Worm (Caenorhabditis elegans) whole organism, late embryonic: ENCODE data around the gene F47G9.4.
"Not testable (repeated sequence)": the region's sequence is repeated elsewhere in the genome, so short reads cannot be mapped to it uniquely, and the experiment has no call there.

Source experiments
- F13H6.1 ChIP-seq: sonication (generic microtip); optimal IDR thresholded peaks from 2 replicates; lab custom pipeline; 2016; ENCODE audit warnings: missing genetic modification characterization, missing compliant biosample characterization
- K09A11.1 ChIP-seq: sonication (generic microtip); optimal IDR thresholded peaks from 2 replicates; lab custom pipeline; 2017; ENCODE audit warnings: antibody characterized with exemption, mild to moderate bottlenecking, missing genetic modification characterization, missing compliant biosample characterization; ENCODE audit not compliant: insufficient read depth
- T23F11.4 ChIP-seq: fragments of 200-800 bp; sonication (Bioruptor generic); optimal IDR thresholded peaks from 2 replicates; lab custom pipeline; 2018; ENCODE audit warnings: mild to moderate bottlenecking, missing genetic modification characterization, missing compliant biosample characterization
- ceh-14 ChIP-seq: sonication (generic microtip); optimal IDR thresholded peaks from 2 replicates; lab custom pipeline; 2016; ENCODE audit warnings: missing genotype, missing genetic modification characterization, missing compliant biosample characterization
- ceh-18 ChIP-seq: sonication (generic microtip); optimal IDR thresholded peaks from 2 replicates; lab custom pipeline; 2016; ENCODE audit warnings: missing genetic modification characterization, missing compliant biosample characterization
- ceh-19 ChIP-seq: fragments of 200-800 bp; sonication (Bioruptor generic); optimal IDR thresholded peaks from 2 replicates; lab custom pipeline; 2018; ENCODE audit warnings: mild to moderate bottlenecking, missing genetic modification characterization, missing compliant biosample characterization
- ceh-22 ChIP-seq: sonication (generic microtip); optimal IDR thresholded peaks from 2 replicates; lab custom pipeline; 2017; ENCODE audit warnings: missing biosample characterization, missing genetic modification characterization
- ceh-30 ChIP-seq: fragments of 150-350 bp; optimal IDR thresholded peaks from 2 replicates; lab custom pipeline; 2014; ENCODE audit warnings: missing biosample characterization, missing genetic modification characterization
- ceh-48 ChIP-seq: sonication (generic microtip); optimal IDR thresholded peaks from 2 replicates; lab custom pipeline; 2016; ENCODE audit warnings: missing genetic modification characterization, inconsistent platforms, missing compliant biosample characterization
- ceh-6 ChIP-seq: fragments of 200-800 bp; sonication (Bioruptor generic); optimal IDR thresholded peaks from 2 replicates; lab custom pipeline; 2018; ENCODE audit warnings: mild to moderate bottlenecking, missing genetic modification characterization, missing compliant biosample characterization
- ceh-9 ChIP-seq: sonication (generic microtip); optimal IDR thresholded peaks from 2 replicates; lab custom pipeline; 2016; ENCODE audit warnings: mild to moderate bottlenecking, missing genetic modification characterization, inconsistent platforms, missing compliant biosample characterization
- dmd-4 ChIP-seq: sonication (generic microtip); optimal IDR thresholded peaks from 2 replicates; lab custom pipeline; 2016; ENCODE audit warnings: borderline replicate concordance, missing genetic modification characterization, missing compliant biosample characterization
- elt-2 ChIP-seq: sonication (generic microtip); optimal IDR thresholded peaks from 2 replicates; lab custom pipeline; 2016; ENCODE audit warnings: missing genetic modification reagents, missing genetic modification characterization, missing compliant biosample characterization
- elt-4 ChIP-seq: sonication (generic microtip); optimal IDR thresholded peaks from 2 replicates; lab custom pipeline; 2016; ENCODE audit warnings: missing genetic modification characterization, missing compliant biosample characterization
- fkh-10 ChIP-seq: fragments of 150-350 bp; optimal IDR thresholded peaks from 2 replicates; lab custom pipeline; 2014; ENCODE audit warnings: missing biosample characterization, missing genetic modification reagents, missing genetic modification characterization
- fkh-6 ChIP-seq: sonication (generic microtip); optimal IDR thresholded peaks from 2 replicates; lab custom pipeline; 2016; ENCODE audit warnings: missing genetic modification characterization, missing compliant biosample characterization
- gmeb-2 ChIP-seq: sonication (generic microtip); optimal IDR thresholded peaks from 2 replicates; lab custom pipeline; 2016; ENCODE audit warnings: missing genetic modification characterization, inconsistent platforms, missing compliant biosample characterization
- hlh-15 ChIP-seq: sonication (generic microtip); optimal IDR thresholded peaks from 2 replicates; lab custom pipeline; 2016; ENCODE audit warnings: missing genetic modification characterization, missing compliant biosample characterization
- hlh-30 ChIP-seq: sonication (generic microtip); optimal IDR thresholded peaks from 2 replicates; lab custom pipeline; 2017; ENCODE audit warnings: antibody characterized with exemption, missing genetic modification characterization, missing compliant biosample characterization; ENCODE audit not compliant: insufficient read depth
- hlh-8 ChIP-seq: sonication (generic microtip); optimal IDR thresholded peaks from 2 replicates; lab custom pipeline; 2016; ENCODE audit warnings: missing genotype, missing genetic modification characterization, missing compliant biosample characterization
- madf-2 ChIP-seq: sonication (generic microtip); optimal IDR thresholded peaks from 2 replicates; lab custom pipeline; 2017; ENCODE audit warnings: missing genetic modification characterization, missing compliant biosample characterization
- nfya-1 ChIP-seq: sonication (generic microtip); optimal IDR thresholded peaks from 2 replicates; lab custom pipeline; 2017; ENCODE audit warnings: missing genetic modification characterization, mild to moderate bottlenecking, missing compliant biosample characterization, antibody characterized with exemption, moderate library complexity
- pag-3 ChIP-seq: sonication (generic microtip); optimal IDR thresholded peaks from 2 replicates; lab custom pipeline; 2016; ENCODE audit warnings: missing compliant biosample characterization, missing genetic modification characterization, borderline replicate concordance
- pat-9 ChIP-seq: fragments of 200-800 bp; sonication (Bioruptor generic); optimal IDR thresholded peaks from 2 replicates; lab custom pipeline; 2018; ENCODE audit warnings: mild to moderate bottlenecking, missing genetic modification characterization, moderate library complexity, missing compliant biosample characterization
- pha-2 ChIP-seq: sonication (generic microtip); optimal IDR thresholded peaks from 2 replicates; lab custom pipeline; 2017; ENCODE audit warnings: mild to moderate bottlenecking, missing genetic modification characterization, missing compliant biosample characterization
- pha-4 ChIP-seq: fragments of 150-350 bp; optimal IDR thresholded peaks from 2 replicates; lab custom pipeline; 2018; ENCODE audit warnings: missing biosample characterization, missing genetic modification reagents, missing genetic modification characterization
- ref-2 ChIP-seq: sonication (generic microtip); optimal IDR thresholded peaks from 2 replicates; lab custom pipeline; 2016; ENCODE audit warnings: missing genetic modification characterization, missing compliant biosample characterization
- rnt-1 ChIP-seq: sonication (generic microtip); optimal IDR thresholded peaks from 2 replicates; lab custom pipeline; 2016; ENCODE audit warnings: missing genetic modification characterization, missing compliant biosample characterization
- sdc-2 ChIP-seq: sonication (generic microtip); optimal IDR thresholded peaks from 2 replicates; lab custom pipeline; 2016; ENCODE audit warnings: missing genotype, missing genetic modification characterization, missing compliant biosample characterization
- syd-9 ChIP-seq: sonication (generic microtip); optimal IDR thresholded peaks from 2 replicates; lab custom pipeline; 2016; ENCODE audit warnings: mild to moderate bottlenecking, missing genetic modification characterization, moderate library complexity, missing compliant biosample characterization
- unc-3 ChIP-seq, 2 experiments: fragments of 200-800 bp in 1 of 2; sonication (Bioruptor generic) in 1 of 2; sonication (generic microtip) in 1 of 2; conservative IDR thresholded peaks in 1 of 2; optimal IDR thresholded peaks in 1 of 2; 2 replicates each; pipeline versions ENCODE4 v1.3.6 to Lab custom; 2016 to 2022; ENCODE audit warnings: missing compliant biosample characterization in 2 of 2, missing genetic modification characterization in 2 of 2, missing genetic modification reagents in 1 of 2
- unc-42 ChIP-seq: sonication (generic microtip); optimal IDR thresholded peaks from 2 replicates; lab custom pipeline; 2016; ENCODE audit warnings: missing genotype, missing genetic modification characterization, missing compliant biosample characterization
- unc-55 ChIP-seq: sonication (generic microtip); optimal IDR thresholded peaks from 2 replicates; lab custom pipeline; 2017; ENCODE audit warnings: missing biosample characterization, missing genetic modification reagents, missing genetic modification characterization
- unc-86 ChIP-seq: sonication (generic microtip); optimal IDR thresholded peaks from 2 replicates; lab custom pipeline; 2016; ENCODE audit warnings: missing genetic modification characterization, missing compliant biosample characterization

F47G9.4 gene

ce11 chrV:11290888-11291287, 30.7 kb downstream of the F47G9.4 start, which contains the start of gene C03E10.1:
Gene C03E10.1, plus strand, starts transcription at chrV:11291188.
- no peak for TF ChIP-seq ceh-18
- TF ChIP-seq ceh-6 (GFP tag; lab: Kevin White, UChicago) = no peak
- TF ChIP-seq K09A11.1 = no peak
- TF ChIP-seq hlh-30 = no peak
- no peak for TF ChIP-seq sdc-2 (tag; lab: Kevin White, UChicago)
- no peak for TF ChIP-seq ceh-19
- TF ChIP-seq elt-4 = no peak
- TF ChIP-seq unc-86 = no peak
- TF ChIP-seq T23F11.4 (GFP tag; lab: Kevin White, UChicago) = no peak
- no peak for TF ChIP-seq ceh-30 (tag; lab: Kevin White, UChicago)
- TF ChIP-seq elt-2 (tag; lab: Kevin White, UChicago) = no peak
- no peak for TF ChIP-seq pha-4 (tag; lab: Kevin White, UChicago)
- no peak for TF ChIP-seq ref-2 (tag; lab: Kevin White, UChicago)
- no peak for TF ChIP-seq pat-9 (tag; lab: Kevin White, UChicago)
- TF ChIP-seq rnt-1 = no peak
- no peak for TF ChIP-seq hlh-15
- TF ChIP-seq ceh-22 (tag; lab: Kevin White, UChicago) = no peak
- no peak for TF ChIP-seq pha-2 (tag; lab: Kevin White, UChicago)
- no peak for TF ChIP-seq fkh-10
- TF ChIP-seq, all 69 proteins: peak for 0

DNA sequence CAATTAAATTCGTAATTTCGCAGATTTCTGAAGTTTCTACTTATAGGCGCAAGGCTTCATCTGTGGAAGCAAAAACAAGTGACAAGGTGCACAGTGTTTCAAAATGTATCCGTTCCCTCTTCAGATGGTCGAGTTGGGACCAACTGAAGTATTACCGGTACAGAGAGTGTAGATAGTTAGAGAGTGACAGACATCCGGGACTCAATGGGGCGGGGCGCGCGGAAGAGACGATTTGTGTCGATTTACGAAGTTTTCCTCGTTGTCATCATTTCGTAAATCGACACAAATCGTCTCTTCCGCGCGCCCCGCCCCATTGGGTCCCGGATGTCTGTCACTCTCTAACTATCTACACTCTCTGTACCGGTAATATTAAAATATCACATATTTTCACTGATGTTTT, 35.5 kb downstream of the F47G9.4 start, which contains the start of gene C03E10.3:
Gene C03E10.3 (plus strand): TSS at position 301 of the 400 bp plus-strand sequence.
- not testable (repeated sequence) for TF ChIP-seq nfya-1 (tag; lab: Kevin White, UChicago); hlh-30; dmd-4 (tag; lab: Kevin White, UChicago)

DNA sequence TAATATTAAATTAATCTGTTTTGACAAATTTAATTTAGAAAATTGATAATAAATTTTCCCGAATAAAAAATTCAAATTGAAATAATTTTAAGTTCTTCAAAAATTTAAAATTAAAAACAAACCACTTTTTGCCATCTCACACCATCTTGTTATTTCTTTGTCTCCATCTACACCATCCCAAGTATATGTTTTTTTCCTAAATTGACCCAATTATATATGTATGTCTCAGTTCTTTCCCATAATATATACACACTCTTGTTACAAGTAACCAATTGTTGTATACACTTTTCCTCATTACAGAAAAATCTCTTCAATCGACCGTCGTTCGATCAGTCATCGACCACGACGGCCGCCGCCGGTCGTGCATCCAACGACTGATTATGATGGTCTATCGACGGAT, 39.3 kb downstream of the F47G9.4 start, which contains the start of gene gly-20:
Gene gly-20 (plus strand): TSS at position 301 of the 400 bp plus-strand sequence.
- TF ChIP-seq ceh-6 (GFP tag; lab: Kevin White, UChicago) (no peak), K09A11.1 (no peak), unc-42 (tag; lab: Kevin White, UChicago) (no peak), ceh-14 (tag; lab: Kevin White, UChicago) (no peak), ceh-9 (tag; lab: Kevin White, UChicago) (no peak), syd-9 (tag; lab: Kevin White, UChicago) (no peak), pat-9 (tag; lab: Kevin White, UChicago) (no peak), gmeb-2 (tag; lab: Kevin White, UChicago) (no peak), fkh-6 (tag; lab: Kevin White, UChicago) (no peak), pag-3 (tag; lab: Kevin White, UChicago) (no peak), F13H6.1 (tag; lab: Kevin White, UChicago) (no peak)

ce11 chrV:11281414-11282209, 40.0 kb downstream of the F47G9.4 start:
- no peak for TF ChIP-seq madf-2 (tag; lab: Kevin White, UChicago)
- TF ChIP-seq unc-55 (GFP tag; lab: Kevin White, UChicago) = peak; percentile 67
- TF ChIP-seq nfya-1 (tag; lab: Kevin White, UChicago) = peak; percentile 28
- TF ChIP-seq unc-42 (tag; lab: Kevin White, UChicago) = peak; percentile 37
- TF ChIP-seq hlh-8 (tag; lab: Kevin White, UChicago) = no peak

- TF ChIP-seq ceh-48 (tag; lab: Kevin White, UChicago) = peak; percentile 13
- no peak for TF ChIP-seq unc-3 (GFP tag; conservative IDR thresholded peaks at IDR 0.05; lab: Robert Waterston, UW)
- no peak for TF ChIP-seq unc-3 (tag; optimal IDR thresholded peaks at IDR 0.05; lab: Kevin White, UChicago)
Observed at ce11 chrV:11279564-11279963, 42.1 kb downstream of the F47G9.4 start.
